ENCODE assay signal across 2 worm cellular contexts in the genomic region with DNA sequence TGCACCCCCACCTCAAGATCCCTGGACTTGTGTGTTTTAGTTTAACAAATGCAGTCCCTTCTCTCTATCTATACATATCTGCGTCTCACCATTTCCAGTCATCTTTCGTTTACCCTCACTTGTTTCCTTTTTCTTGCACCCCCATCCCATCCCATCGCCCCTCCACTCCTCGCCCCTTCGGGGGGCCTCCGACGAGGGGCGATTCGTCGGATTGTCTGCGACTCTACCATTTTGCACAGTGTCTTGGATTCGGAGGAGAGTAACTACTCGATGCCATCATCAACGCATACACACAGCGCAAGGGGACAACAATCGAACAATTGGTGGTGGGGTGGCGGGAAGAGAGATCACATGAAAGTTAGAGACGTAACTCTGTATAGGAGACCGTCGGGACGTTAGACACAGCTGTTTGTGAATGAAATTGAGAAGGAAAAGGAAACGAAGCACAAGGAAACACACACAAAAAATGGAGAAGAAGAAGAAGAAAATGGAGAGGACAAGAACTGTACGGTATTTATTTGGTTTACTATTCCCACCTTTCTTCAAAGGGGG.
TF ChIP-seq lines count a peak whose summit lies in the region.

No protein-coding gene starts in this region.

TF ChIP-seq in whole organism, L4 larva, 104 proteins besides CTCF, POLR2A, EP300 and RAD21 (continued from another document):
- TF ChIP-seq ZK546.5 (tag; optimal IDR thresholded peaks at IDR 0.05; lab: Kevin White, UChicago) (no peak), ces-1 (GFP tag; optimal IDR thresholded peaks at IDR 0.05; lab: Kevin White, UChicago) (peak; percentile 51), zfp-3 (GFP tag; conservative IDR thresholded peaks at IDR 0.05; lab: Robert Waterston, UW) (no peak), vab-7 (GFP tag; IDR thresholded peaks at IDR 0.05; lab: Robert Waterston, UW) (peak; percentile 35; the same call in 1 of the 2 replicates), tag-97 (GFP tag; IDR thresholded peaks at IDR 0.05; lab: Robert Waterston, UW) (no peak), ceh-44 (GFP tag; IDR thresholded peaks at IDR 0.05; lab: Robert Waterston, UW) (no peak), skn-1 (tag; optimal IDR thresholded peaks at IDR 0.05; lab: Kevin White, UChicago) (no peak), duxl-1 (tag; optimal IDR thresholded peaks at IDR 0.05; lab: Kevin White, UChicago; ENCODE audit: poor library complexity) (peak; percentile 73), php-3 (GFP tag; IDR thresholded peaks at IDR 0.05; lab: Robert Waterston, UW) (peak; percentile 48; the same call in 1 of the 2 replicates), nhr-25 (tag; optimal IDR thresholded peaks at IDR 0.05; lab: Kevin White, UChicago; ENCODE audit: borderline replicate concordance, insufficient read depth) (peak; percentile 70), ZK337.2 (GFP tag; IDR thresholded peaks at IDR 0.05; lab: Robert Waterston, UW) (no peak; the same call in 1 of the 2 replicates), lin-13 (GFP tag; optimal IDR thresholded peaks at IDR 0.05; lab: Kevin White, UChicago) (peak; percentile 77), lin-39 (tag; optimal IDR thresholded peaks at IDR 0.05; lab: Kevin White, UChicago) (no peak), hlh-30 (tag; optimal IDR thresholded peaks at IDR 0.05; lab: Kevin White, UChicago; ENCODE audit: insufficient read depth) (peak; percentile 97), Y75B8A.6 (GFP tag; IDR thresholded peaks at IDR 0.05; lab: Robert Waterston, UW) (no peak), spr-1 (tag; optimal IDR thresholded peaks at IDR 0.05; lab: Kevin White, UChicago) (peak; percentile 82), egl-27 (tag; optimal IDR thresholded peaks at IDR 0.05; lab: Kevin White, UChicago) (no peak), F26F4.8 (GFP tag; conservative IDR thresholded peaks at IDR 0.05; lab: Robert Waterston, UW) (no peak), daf-16 (GFP tag; optimal IDR thresholded peaks at IDR 0.05; lab: Kevin White, UChicago) (peak; percentile 31 to 77), daf-16 (tag; optimal IDR thresholded peaks at IDR 0.05; lab: Kevin White, UChicago) (peak; percentile 84), daf-19 (GFP tag; conservative IDR thresholded peaks at IDR 0.05; lab: Robert Waterston, UW) (no peak), nhr-41 (GFP tag; IDR thresholded peaks at IDR 0.05; lab: Robert Waterston, UW) (peak; percentile 23; the same call in 1 of the 2 replicates), nhr-28 (tag; optimal IDR thresholded peaks at IDR 0.05; lab: Kevin White, UChicago) (peak; percentile 71), sdz-12 (GFP tag; optimal IDR thresholded peaks at IDR 0.05; lab: Kevin White, UChicago) (peak; percentile 2), aha-1 (tag; lab: Kevin White, UChicago) (peak; percentile 99), madf-5 (GFP tag; IDR thresholded peaks at IDR 0.05; lab: Robert Waterston, UW) (no peak), set-16 (GFP tag; IDR thresholded peaks at IDR 0.05; lab: Robert Waterston, UW) (peak; percentile 86), zip-11 (GFP tag; IDR thresholded peaks at IDR 0.05; lab: Robert Waterston, UW) (no peak), nhr-111 (GFP tag; optimal IDR thresholded peaks at IDR 0.05; lab: Kevin White, UChicago) (peak; percentile 66), lin-29 (GFP tag; IDR thresholded peaks at IDR 0.05; lab: Robert Waterston, UW) (no peak), nhr-48 (tag; optimal IDR thresholded peaks at IDR 0.05; lab: Kevin White, UChicago) (peak; percentile 79), attf-4 (tag; optimal IDR thresholded peaks at IDR 0.05; lab: Kevin White, UChicago) (peak; percentile 29), ceh-28 (tag; optimal IDR thresholded peaks at IDR 0.05; lab: Kevin White, UChicago) (peak; percentile 82), pqm-1 (tag; optimal IDR thresholded peaks at IDR 0.05; lab: Kevin White, UChicago) (peak; percentile 33), snpc-4 (tag; optimal IDR thresholded peaks at IDR 0.05; lab: Kevin White, UChicago) (peak; percentile 28), nhr-10 (tag; optimal IDR thresholded peaks at IDR 0.05; lab: Kevin White, UChicago) (no peak), zag-1 (tag; optimal IDR thresholded peaks at IDR 0.05; lab: Kevin White, UChicago) (peak; percentile 28), saeg-2 (GFP tag; IDR thresholded peaks at IDR 0.05; lab: Robert Waterston, UW) (peak; percentile 66; the same call in 1 of the 2 replicates), lin-38 (GFP tag; IDR thresholded peaks at IDR 0.05; lab: Robert Waterston, UW) (peak; percentile 63), Y48G9A.11 (GFP tag; IDR thresholded peaks at IDR 0.05; lab: Robert Waterston, UW) (no peak), unc-62 (GFP tag; optimal IDR thresholded peaks at IDR 0.05 in 1 of 2; lab: Kevin White, UChicago) (peak in 1 of 2 experiments; percentile 97), unc-62 (tag; optimal IDR thresholded peaks at IDR 0.05; lab: Kevin White, UChicago) (peak; percentile 71), R02D3.7 (tag; optimal IDR thresholded peaks at IDR 0.05; lab: Kevin White, UChicago) (no peak), hlh-11 (tag; optimal IDR thresholded peaks at IDR 0.05; lab: Kevin White, UChicago) (peak; percentile 98), nhr-42 (GFP tag; IDR thresholded peaks at IDR 0.05; lab: Robert Waterston, UW) (no peak), mxl-3 (GFP tag; optimal IDR thresholded peaks at IDR 0.05; lab: Kevin White, UChicago) (peak; percentile 94), nhr-6 (tag; optimal IDR thresholded peaks at IDR 0.05; lab: Kevin White, UChicago) (peak; percentile 87), fos-1 (tag; optimal IDR thresholded peaks at IDR 0.05; lab: Kevin White, UChicago) (no peak), hmg-1.1 (GFP tag; IDR thresholded peaks at IDR 0.05; lab: Robert Waterston, UW) (peak; percentile 92), nhr-102 (tag; optimal IDR thresholded peaks at IDR 0.05; lab: Kevin White, UChicago) (peak; percentile 72), ztf-7 (tag; optimal IDR thresholded peaks at IDR 0.05; lab: Kevin White, UChicago) (peak; percentile 25), zip-2 (tag; optimal IDR thresholded peaks at IDR 0.05; lab: Kevin White, UChicago) (no peak), cey-2 (tag; optimal IDR thresholded peaks at IDR 0.05; lab: Kevin White, UChicago; ENCODE audit: borderline replicate concordance, insufficient read depth) (no peak), unc-130 (GFP tag; optimal IDR thresholded peaks at IDR 0.05; lab: Kevin White, UChicago) (no peak)
TF ChIP-seq in whole organism, L4 larva: peak in this region for 66.

TF ChIP-seq in whole organism, late embryonic, 69 proteins besides CTCF, POLR2A, EP300 and RAD21 (continued from another document):
- TF ChIP-seq unc-55 (GFP tag; optimal IDR thresholded peaks at IDR 0.05; lab: Kevin White, UChicago) (peak; percentile 96), nfya-1 (tag; optimal IDR thresholded peaks at IDR 0.05; lab: Kevin White, UChicago) (peak; percentile 99), T23F11.4 (GFP tag; optimal IDR thresholded peaks at IDR 0.05; lab: Kevin White, UChicago) (peak; percentile 75), ceh-24 (tag; optimal IDR thresholded peaks at IDR 0.05; lab: Kevin White, UChicago) (no peak), rnt-1 (tag; optimal IDR thresholded peaks at IDR 0.05; lab: Kevin White, UChicago) (peak; percentile 96), ref-2 (tag; optimal IDR thresholded peaks at IDR 0.05; lab: Kevin White, UChicago) (peak; percentile 95), C38D4.7 (GFP tag; optimal IDR thresholded peaks at IDR 0.05; lab: Kevin White, UChicago) (no peak), ceh-14 (tag; optimal IDR thresholded peaks at IDR 0.05; lab: Kevin White, UChicago) (peak; percentile 84), K09A11.1 (tag; optimal IDR thresholded peaks at IDR 0.05; lab: Kevin White, UChicago; ENCODE audit: insufficient read depth) (no peak), unc-86 (tag; optimal IDR thresholded peaks at IDR 0.05; lab: Kevin White, UChicago) (peak; percentile 74)
